Fruit fly (Drosophila melanogaster) S2 (cell line): ENCODE data around the gene CG44815.

Source experiments
- CG8478 ChIP-seq: fragments of >200 bp; optimal IDR thresholded peaks from 2 replicates; lab custom pipeline; 2018
- CTCF ChIP-seq, 2 experiments: fragments of >200 bp; optimal IDR thresholded peaks; 2 replicates each; lab custom pipeline; 2018

DNA sequence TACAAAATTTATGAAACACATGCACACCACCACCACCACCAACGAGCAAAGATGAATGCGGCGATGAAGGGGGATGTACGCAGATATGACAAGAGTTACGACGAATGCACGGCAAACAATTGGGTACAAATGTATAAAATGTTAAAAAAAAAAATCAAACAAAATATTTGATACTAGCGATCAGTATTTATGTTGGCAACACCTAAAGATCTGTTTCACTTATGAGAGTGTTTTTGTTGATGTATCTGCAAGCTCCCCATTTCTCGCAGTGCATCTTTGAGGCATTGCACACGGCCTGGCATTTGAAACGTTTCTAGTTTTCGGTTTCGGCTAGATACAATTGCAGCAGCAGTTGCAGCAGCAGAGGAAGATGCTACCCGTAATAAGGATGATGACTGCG, 40.8 kb upstream of the CG44815 start:
- TF ChIP-seq CTCF (optimal IDR thresholded peaks at IDR 0.05; lab: Kevin White, UChicago) (no peak), CG8478 (lab: Kevin White, UChicago) (no peak)
